Worm (Caenorhabditis elegans): Measurements from ENCODE around the gene fmil-1.

Gene fmil-1

ce11 chrIV:3638250-3638926, 30.1 kb downstream of the fmil-1 start:
- TF ChIP-seq C08G9.2 (tag; optimal IDR thresholded peaks at IDR 0.05) (peak; percentile 22), ttx-3 (tag; optimal IDR thresholded peaks at IDR 0.05) (no peak)

ce11 chrIV:3636528-3637129, 31.9 kb downstream of the fmil-1 start, which contains the start of gene madf-9:
Gene madf-9, plus strand, starts transcription at chrIV:3637079.
- TF ChIP-seq pros-1 (tag; optimal IDR thresholded peaks at IDR 0.05) (peak; percentile 63), elt-2 (tag; optimal IDR thresholded peaks at IDR 0.05) (peak; percentile 12), ceh-22 (tag; optimal IDR thresholded peaks at IDR 0.05) (no peak), ceh-2 (tag; optimal IDR thresholded peaks at IDR 0.05) (peak; percentile 41), rnt-1 (tag; optimal IDR thresholded peaks at IDR 0.05) (peak; percentile 28), dve-1 (tag; optimal IDR thresholded peaks at IDR 0.05) (peak; percentile 36), ets-4 (tag; optimal IDR thresholded peaks at IDR 0.05) (peak; percentile 16), odd-2 (tag; optimal IDR thresholded peaks at IDR 0.05) (no peak), fax-1 (tag; optimal IDR thresholded peaks at IDR 0.05) (peak; percentile 21), unc-3 (GFP tag; conservative IDR thresholded peaks at IDR 0.05) (no peak), unc-3 (tag; optimal IDR thresholded peaks at IDR 0.05) (no peak), nfya-1 (tag; optimal IDR thresholded peaks at IDR 0.05) (peak; percentile 62), sox-4 (tag; optimal IDR thresholded peaks at IDR 0.05) (no peak), sdc-2 (tag; optimal IDR thresholded peaks at IDR 0.05) (peak; percentile 43), hlh-15 (tag; optimal IDR thresholded peaks at IDR 0.05) (no peak), ceh-18 (tag; optimal IDR thresholded peaks at IDR 0.05) (peak; percentile 77), pax-1 (tag; optimal IDR thresholded peaks at IDR 0.05) (no peak), hlh-6 (tag; optimal IDR thresholded peaks at IDR 0.05) (no peak), ceh-19 (GFP tag; optimal IDR thresholded peaks at IDR 0.05) (peak; percentile 32), C08G9.2 (tag; optimal IDR thresholded peaks at IDR 0.05) (peak; percentile 32), npax-4 (tag; optimal IDR thresholded peaks at IDR 0.05) (no peak), hlh-13 (GFP tag; optimal IDR thresholded peaks at IDR 0.05) (no peak), pag-3 (tag; optimal IDR thresholded peaks at IDR 0.05; ENCODE audit: borderline replicate concordance) (no peak), ama-1 (optimal IDR thresholded peaks at IDR 0.05) (no peak), syd-9 (tag; optimal IDR thresholded peaks at IDR 0.05) (peak; percentile 41), unc-42 (tag; optimal IDR thresholded peaks at IDR 0.05) (peak; percentile 22), ceh-34 (tag; optimal IDR thresholded peaks at IDR 0.05) (peak; percentile 67), nhr-232 (tag; optimal IDR thresholded peaks at IDR 0.05) (no peak), hlh-30 (tag; optimal IDR thresholded peaks at IDR 0.05; ENCODE audit: insufficient read depth) (peak; percentile 41), nhr-11 (tag; optimal IDR thresholded peaks at IDR 0.05) (no peak), tbx-2 (tag; optimal IDR thresholded peaks at IDR 0.05) (peak; percentile 61), ceh-31 (tag; optimal IDR thresholded peaks at IDR 0.05) (peak; percentile 64), ref-2 (tag; optimal IDR thresholded peaks at IDR 0.05) (peak; percentile 27), ahr-1 (tag; optimal IDR thresholded peaks at IDR 0.05) (no peak), F13H6.1 (tag; optimal IDR thresholded peaks at IDR 0.05) (peak; percentile 71)

DNA sequence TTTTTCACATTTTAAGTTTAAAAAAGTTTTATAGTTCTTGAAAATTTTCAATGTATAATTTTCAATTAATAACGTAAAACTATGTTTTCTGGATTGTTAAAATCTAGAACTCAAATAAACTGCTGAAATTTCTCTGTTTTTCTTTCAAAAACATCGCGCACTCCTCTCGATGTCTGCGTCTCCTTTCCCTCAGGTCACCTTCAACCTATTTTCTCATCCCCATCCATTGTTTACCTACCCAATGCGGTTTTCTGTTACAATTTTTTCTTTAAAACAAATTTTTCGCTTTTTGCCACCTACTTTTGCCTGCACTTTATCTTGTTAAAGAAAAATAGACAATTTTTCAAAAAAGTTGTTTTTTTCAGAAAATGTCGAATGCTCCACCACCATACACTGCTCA, 35.2 kb downstream of the fmil-1 start, which contains the start of gene ZC416.2:
Gene ZC416.2 (plus strand): TSS at position 366 of the 400 bp plus-strand sequence.
- TF ChIP-seq ttx-3 (tag; optimal IDR thresholded peaks at IDR 0.05) (no peak), gmeb-2 (tag; optimal IDR thresholded peaks at IDR 0.05) (no peak), ceh-19 (GFP tag; optimal IDR thresholded peaks at IDR 0.05) (no peak), dve-1 (tag; optimal IDR thresholded peaks at IDR 0.05) (no peak), ceh-14 (tag; optimal IDR thresholded peaks at IDR 0.05) (no peak), che-1 (tag; optimal IDR thresholded peaks at IDR 0.05) (no peak), sdc-2 (tag; optimal IDR thresholded peaks at IDR 0.05) (no peak)
